Fruit fly (Drosophila melanogaster): ENCODE measurements around the gene CG34015.
A peak's percentile ranks its signal among the peaks of the same experiment; 100 is the strongest.

DNA sequence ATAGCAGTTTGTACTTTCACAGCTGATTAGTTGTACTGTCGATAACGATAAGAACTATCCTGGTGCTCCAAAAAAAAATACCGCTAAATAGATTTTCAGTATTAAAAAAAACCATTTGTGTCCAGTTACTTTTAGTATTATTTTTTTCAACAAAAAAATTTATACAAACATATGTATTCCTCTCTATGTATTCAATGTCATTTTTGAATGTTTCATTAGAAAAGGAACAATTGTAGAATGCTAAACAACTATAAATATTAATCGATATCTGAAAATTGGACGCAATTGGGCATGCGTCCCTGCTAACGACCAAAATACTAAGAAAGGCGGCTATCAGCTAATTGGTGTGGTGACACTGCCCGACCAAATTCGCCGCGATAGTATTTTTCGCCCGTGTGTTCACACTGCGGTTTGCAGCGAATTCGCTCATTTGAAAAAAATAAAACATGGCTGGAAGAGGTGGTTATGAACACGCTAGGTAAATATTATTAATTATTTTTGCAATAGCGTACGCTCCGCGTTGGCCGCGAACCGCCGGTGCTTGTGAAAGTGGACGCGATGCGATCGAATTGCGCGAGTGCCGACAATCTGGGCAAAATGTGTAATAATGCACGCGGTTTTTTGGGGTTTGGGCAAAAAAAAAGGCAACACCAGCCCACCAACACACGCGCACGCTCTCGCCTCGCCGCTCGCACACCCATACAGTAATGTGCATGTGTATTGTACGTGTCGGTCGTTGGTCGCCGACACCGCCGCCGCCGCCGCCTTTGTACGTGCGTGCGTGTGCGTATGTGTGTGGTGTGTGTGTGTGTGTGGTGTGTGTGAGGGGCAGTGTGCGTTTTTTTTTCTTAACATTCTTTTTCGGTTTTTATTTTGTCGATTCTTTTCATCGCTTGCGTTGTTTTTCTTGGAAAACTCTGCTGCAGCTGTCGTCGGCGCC lies at the start of gene CG34015, which contains the start of gene eIF4H1:
- peak; percentile 40 for TF ChIP-seq CG9948 (tag; optimal IDR thresholded peaks at IDR 0.05)
- TF ChIP-seq CG8301 (tag; optimal IDR thresholded peaks at IDR 0.05), result peak; percentile 58

All from whole organism, pupa.